Worm (Caenorhabditis elegans) whole organism, mixed stage, embryonic: ENCODE measurements around the gene F53A9.7.

Source experiments
- elt-3 ChIP-seq: fragments of 150-350 bp; optimal IDR thresholded peaks from 2 replicates; lab custom pipeline; 2014; ENCODE audit warnings: missing biosample characterization, missing genetic modification characterization
- nhr-12 ChIP-seq: fragments of 150-350 bp; optimal IDR thresholded peaks from 2 replicates; lab custom pipeline; 2014; ENCODE audit warnings: missing biosample characterization, missing genetic modification characterization
- nhr-76 ChIP-seq: sonication (generic microtip); optimal IDR thresholded peaks from 2 replicates; lab custom pipeline; 2017; ENCODE audit warnings: missing biosample characterization, missing genetic modification characterization
- pha-4 ChIP-seq: fragments of 150-350 bp; optimal IDR thresholded peaks from 2 replicates; lab custom pipeline; 2018; ENCODE audit warnings: missing biosample characterization, missing genetic modification reagents, missing genetic modification characterization
- unc-62 ChIP-seq: fragments of 150-350 bp; optimal IDR thresholded peaks from 2 replicates; lab custom pipeline; 2014; ENCODE audit warnings: missing biosample characterization, missing genetic modification reagents, missing genetic modification characterization
- zip-8 ChIP-seq: fragments of 150-350 bp; optimal IDR thresholded peaks from 2 replicates; lab custom pipeline; 2014; ENCODE audit warnings: missing biosample characterization, missing genetic modification characterization

ce11 chrX:8719888-8720287, 3.2 kb upstream of the F53A9.7 start:
- no peak for TF ChIP-seq pha-4 (tag; lab: Kevin White, UChicago)
- TF ChIP-seq nhr-12 (tag; lab: Kevin White, UChicago) = no peak
- TF ChIP-seq unc-62 (GFP tag; lab: Kevin White, UChicago) = no peak
- TF ChIP-seq zip-8 (tag; lab: Kevin White, UChicago) = no peak
- TF ChIP-seq nhr-76 = no peak
- TF ChIP-seq elt-3 (tag; lab: Kevin White, UChicago) = no peak
